Worm (Caenorhabditis elegans) whole organism, young adult: ENCODE results near the gene T21B10.4.

Experiments
- B0336.3 ChIP-seq: fragments of 200-800 bp; sonication (Bioruptor generic); IDR thresholded peaks from 2 replicates; pipeline ENCODE4 v1.3.6; 2022; ENCODE audit warnings: missing genetic modification characterization, missing compliant biosample characterization
- D2030.7 ChIP-seq: fragments of 200-800 bp; sonication (Bioruptor generic); IDR thresholded peaks from 2 replicates; pipeline ENCODE4 v1.3.6; 2022; ENCODE audit warnings: missing genetic modification reagents, missing genetic modification characterization, missing compliant biosample characterization
- F10E7.11 ChIP-seq: sonication (generic microtip); optimal IDR thresholded peaks from 2 replicates; lab custom pipeline; 2017; ENCODE audit warnings: mild to moderate bottlenecking, missing genetic modification characterization, moderate library complexity, missing compliant biosample characterization
- F23B12.7 ChIP-seq: sonication (generic microtip); optimal IDR thresholded peaks from 2 replicates; lab custom pipeline; 2017; ENCODE audit warnings: missing genetic modification characterization, mild to moderate bottlenecking, missing compliant biosample characterization, antibody characterized with exemption, moderate library complexity; ENCODE audit not compliant: insufficient read depth
- F33H1.4 ChIP-seq: fragments of 200-800 bp; sonication (Bioruptor generic); IDR thresholded peaks from 2 replicates; pipeline ENCODE4 v1.3.6; 2022; ENCODE audit warnings: missing genetic modification reagents, missing genetic modification characterization, missing compliant biosample characterization
- F39B2.1 ChIP-seq: fragments of 200-800 bp; sonication (Bioruptor generic); IDR thresholded peaks from 2 replicates; pipeline ENCODE4 v1.3.6; 2022; ENCODE audit warnings: missing genetic modification reagents, missing genetic modification characterization, missing compliant biosample characterization
- K11D2.4 ChIP-seq: fragments of 200-800 bp; sonication (Bioruptor generic); IDR thresholded peaks from 2 replicates; pipeline ENCODE4 v1.3.6; 2022; ENCODE audit warnings: missing genetic modification reagents, missing genetic modification characterization, missing compliant biosample characterization
- Y53F4B.3 ChIP-seq: fragments of 200-800 bp; sonication (Bioruptor generic); IDR thresholded peaks from 2 replicates; pipeline ENCODE4 v1.3.6; 2022; ENCODE audit warnings: missing genetic modification reagents, missing genetic modification characterization, missing compliant biosample characterization
- Y79H2A.3 ChIP-seq: fragments of 200-800 bp; sonication (Bioruptor generic); conservative IDR thresholded peaks from 2 replicates; pipeline ENCODE4 v1.3.6; 2022; ENCODE audit warnings: missing genetic modification reagents, missing genetic modification characterization, missing compliant biosample characterization
- athp-1 ChIP-seq: sonication (generic microtip); optimal IDR thresholded peaks from 2 replicates; lab custom pipeline; 2017; ENCODE audit warnings: mild to moderate bottlenecking, missing genetic modification characterization, missing compliant biosample characterization
- attf-3 ChIP-seq: fragments of 200-800 bp; sonication (Bioruptor generic); conservative IDR thresholded peaks from 2 replicates; pipeline ENCODE4 v1.3.6; 2022; ENCODE audit warnings: missing genetic modification reagents, missing genetic modification characterization, missing compliant biosample characterization
- attf-5 ChIP-seq: fragments of 200-800 bp; sonication (Bioruptor generic); optimal IDR thresholded peaks from 2 replicates; lab custom pipeline; 2018; ENCODE audit warnings: mild to moderate bottlenecking, missing genetic modification characterization, missing compliant biosample characterization
- bed-1 ChIP-seq: fragments of 200-800 bp; sonication (Bioruptor generic); IDR thresholded peaks from 2 replicates; pipeline ENCODE4 v1.3.6; 2022; ENCODE audit warnings: missing genetic modification reagents, missing genetic modification characterization, missing compliant biosample characterization
- cebp-1 ChIP-seq, 2 experiments: fragments of 200-800 bp in 1 of 2; sonication (Bioruptor generic) in 1 of 2; sonication (generic microtip) in 1 of 2; IDR thresholded peaks in 1 of 2; optimal IDR thresholded peaks in 1 of 2; 2 replicates each; pipeline versions ENCODE4 v1.3.6 to Lab custom; 2017 to 2022; ENCODE audit warnings: missing compliant biosample characterization in 2 of 2, missing genetic modification characterization in 2 of 2, mild to moderate bottlenecking in 1 of 2, missing genetic modification reagents in 1 of 2, moderate library complexity in 1 of 2
- cebp-2 ChIP-seq: fragments of 200-800 bp; sonication (Bioruptor generic); IDR thresholded peaks from 2 replicates; pipeline ENCODE4 v1.3.6; 2022; ENCODE audit warnings: missing genetic modification characterization, missing compliant biosample characterization
- ceh-100 ChIP-seq: fragments of 200-800 bp; sonication (Bioruptor generic); IDR thresholded peaks from 2 replicates; pipeline ENCODE4 v1.3.6; 2022; ENCODE audit warnings: missing genetic modification reagents, missing genetic modification characterization, missing compliant biosample characterization
- ceh-79 ChIP-seq: sonication (generic microtip); optimal IDR thresholded peaks from 2 replicates; lab custom pipeline; 2017; ENCODE audit warnings: mild to moderate bottlenecking, missing genetic modification characterization, missing compliant biosample characterization
- dox-1 ChIP-seq: fragments of 200-800 bp; sonication (Bioruptor generic); IDR thresholded peaks from 2 replicates; pipeline ENCODE4 v1.3.6; 2022; ENCODE audit warnings: missing genetic modification reagents, missing genetic modification characterization, missing compliant biosample characterization
- efl-1 ChIP-seq: fragments of 150-350 bp; optimal IDR thresholded peaks from 2 replicates; lab custom pipeline; 2014; ENCODE audit warnings: missing biosample characterization, missing genetic modification reagents, missing genetic modification characterization
- ets-4 ChIP-seq: fragments of 200-800 bp; sonication (Bioruptor generic); optimal IDR thresholded peaks from 2 replicates; lab custom pipeline; 2018; ENCODE audit warnings: mild to moderate bottlenecking, missing genetic modification characterization, missing compliant biosample characterization
- hlh-26 ChIP-seq: fragments of 200-800 bp; sonication (Bioruptor generic); conservative IDR thresholded peaks from 2 replicates; pipeline ENCODE4 v1.3.6; 2022; ENCODE audit warnings: missing genetic modification reagents, missing genetic modification characterization, missing compliant biosample characterization
- hmg-1.2 ChIP-seq: fragments of 200-800 bp; sonication (Bioruptor generic); IDR thresholded peaks from 2 replicates; pipeline ENCODE4 v1.3.6; 2022; ENCODE audit warnings: missing genetic modification reagents, missing genetic modification characterization, missing compliant biosample characterization
- let-607 ChIP-seq, 2 experiments: fragments of 200-800 bp in 1 of 2; sonication (Bioruptor generic) in 1 of 2; sonication (generic microtip) in 1 of 2; optimal IDR thresholded peaks; 2 replicates each; lab custom pipeline; 2016 to 2018; ENCODE audit warnings: mild to moderate bottlenecking in 2 of 2, missing compliant biosample characterization in 2 of 2, missing genetic modification characterization in 2 of 2, moderate library complexity in 2 of 2, missing genotype in 1 of 2
- lin-35 ChIP-seq, 3 experiments: fragments of 150-350 bp in 2 of 3; sonication (generic microtip) in 1 of 3; optimal IDR thresholded peaks; 2 replicates each; lab custom pipeline; 2014 to 2018; ENCODE audit warnings: missing biosample characterization in 3 of 3, missing genetic modification characterization in 3 of 3, missing genetic modification reagents in 3 of 3
- lin-40 ChIP-seq: sonication (generic microtip); optimal IDR thresholded peaks from 2 replicates; lab custom pipeline; 2016; ENCODE audit warnings: missing genetic modification characterization, mild to moderate bottlenecking, missing compliant biosample characterization, missing genotype, missing genetic modification reagents
- lin-54 ChIP-seq: fragments of 200-800 bp; sonication (Bioruptor generic); optimal IDR thresholded peaks from 2 replicates; lab custom pipeline; 2018; ENCODE audit warnings: mild to moderate bottlenecking, missing genetic modification characterization, missing compliant biosample characterization
- lsl-1 ChIP-seq: fragments of 200-800 bp; sonication (Bioruptor generic); optimal IDR thresholded peaks from 2 replicates; lab custom pipeline; 2018; ENCODE audit warnings: mild to moderate bottlenecking, missing genetic modification characterization, moderate library complexity, missing compliant biosample characterization
- madf-3 ChIP-seq: fragments of 200-800 bp; sonication (Bioruptor generic); IDR thresholded peaks from 2 replicates; pipeline ENCODE4 v1.3.6; 2022; ENCODE audit warnings: missing genetic modification reagents, missing genetic modification characterization, missing compliant biosample characterization
- mcd-1 ChIP-seq: fragments of 200-800 bp; sonication (Bioruptor generic); IDR thresholded peaks from 2 replicates; pipeline ENCODE4 v1.3.6; 2022; ENCODE audit warnings: missing genetic modification reagents, missing genetic modification characterization, missing compliant biosample characterization
- mxl-1 ChIP-seq: sonication (generic microtip); optimal IDR thresholded peaks from 2 replicates; lab custom pipeline; 2016; ENCODE audit warnings: missing genetic modification characterization, missing compliant biosample characterization
- nhr-27 ChIP-seq: fragments of 200-800 bp; sonication (Bioruptor generic); optimal IDR thresholded peaks from 2 replicates; lab custom pipeline; 2018; ENCODE audit warnings: mild to moderate bottlenecking, missing genetic modification characterization, moderate library complexity, missing compliant biosample characterization
- nhr-80 ChIP-seq: sonication (generic microtip); optimal IDR thresholded peaks from 2 replicates; lab custom pipeline; 2016; ENCODE audit warnings: missing genetic modification characterization, missing compliant biosample characterization
- pbrm-1 ChIP-seq: fragments of 200-800 bp; sonication (Bioruptor generic); IDR thresholded peaks from 2 replicates; pipeline ENCODE4 v1.3.6; 2022; ENCODE audit warnings: missing genetic modification reagents, missing genetic modification characterization, missing compliant biosample characterization
- pha-4 ChIP-seq: fragments of 150-350 bp; sonication (generic microtip); optimal IDR thresholded peaks from 2 replicates; lab custom pipeline; 2014; ENCODE audit warnings: missing biosample characterization, missing genetic modification reagents, missing genetic modification characterization
- repo-1 ChIP-seq: sonication (generic microtip); optimal IDR thresholded peaks from 2 replicates; lab custom pipeline; 2017; ENCODE audit warnings: mild to moderate bottlenecking, missing genetic modification characterization, missing compliant biosample characterization
- snpc-1.1 ChIP-seq: sonication (generic microtip); optimal IDR thresholded peaks from 2 replicates; lab custom pipeline; 2017; ENCODE audit warnings: missing genetic modification characterization, mild to moderate bottlenecking, missing compliant biosample characterization, antibody characterized with exemption, moderate library complexity, missing genotype, missing genetic modification reagents; ENCODE audit not compliant: insufficient read depth
- snpc-1.3 ChIP-seq: sonication (generic microtip); optimal IDR thresholded peaks from 2 replicates; lab custom pipeline; 2017; ENCODE audit warnings: missing genetic modification characterization, mild to moderate bottlenecking, missing compliant biosample characterization, antibody characterized with exemption, moderate library complexity, missing genotype, missing genetic modification reagents; ENCODE audit not compliant: insufficient read depth
- snpc-3.4 ChIP-seq: sonication (generic microtip); optimal IDR thresholded peaks from 2 replicates; lab custom pipeline; 2017; ENCODE audit warnings: missing genetic modification characterization, mild to moderate bottlenecking, missing compliant biosample characterization, antibody characterized with exemption, moderate library complexity, missing genotype, missing genetic modification reagents
- tbp1 ChIP-seq: fragments of 200-800 bp; sonication (Bioruptor generic); optimal IDR thresholded peaks from 2 replicates; lab custom pipeline; 2018; ENCODE audit warnings: mild to moderate bottlenecking, missing genetic modification characterization, missing compliant biosample characterization
- xnd-1 ChIP-seq: sonication (generic microtip); optimal IDR thresholded peaks from 2 replicates; lab custom pipeline; 2016; ENCODE audit warnings: missing genotype, missing genetic modification reagents, missing genetic modification characterization, missing compliant biosample characterization
- zfh-2 ChIP-seq: fragments of 200-800 bp; sonication (Bioruptor generic); conservative IDR thresholded peaks from 2 replicates; pipeline ENCODE4 v1.3.6; 2022; ENCODE audit warnings: missing genetic modification reagents, missing genetic modification characterization, missing compliant biosample characterization
- ztf-18 ChIP-seq: sonication (generic microtip); optimal IDR thresholded peaks from 2 replicates; lab custom pipeline; 2016; ENCODE audit warnings: missing genotype, mild to moderate bottlenecking, missing genetic modification characterization, missing compliant biosample characterization
- ztf-28 ChIP-seq: fragments of 200-800 bp; sonication (Bioruptor generic); IDR thresholded peaks from 2 replicates; pipeline ENCODE4 v1.3.6; 2022; ENCODE audit warnings: missing genetic modification reagents, missing genetic modification characterization, missing compliant biosample characterization

Gene T21B10.4

ce11 chrII:8964835-8965234 lies 24.1 kb downstream of the T21B10.4 start, which contains the start of the genes ndub-3 and C18E9.2 (continued):
- TF ChIP-seq attf-5 (GFP tag; lab: Kevin White, UChicago), result peak; percentile 58
- TF ChIP-seq Y53F4B.3, result no peak
- TF ChIP-seq zfh-2, result no peak
- peak; percentile 52; the same call in 1 of the 2 replicates for TF ChIP-seq dox-1 (GFP tag; lab: Robert Waterston, UW)
- TF ChIP-seq F33H1.4 (GFP tag; lab: Robert Waterston, UW), result no peak
- no peak for TF ChIP-seq hmg-1.2
- no peak for TF ChIP-seq lin-54 (GFP tag; lab: Kevin White, UChicago)
- TF ChIP-seq hlh-26, result no peak
- TF ChIP-seq ceh-79, result no peak
- no peak for TF ChIP-seq cebp-1 (GFP tag; IDR thresholded peaks at IDR 0.05; lab: Robert Waterston, UW)
- TF ChIP-seq cebp-1 (tag; optimal IDR thresholded peaks at IDR 0.05; lab: Kevin White, UChicago), result peak; percentile 37

DNA sequence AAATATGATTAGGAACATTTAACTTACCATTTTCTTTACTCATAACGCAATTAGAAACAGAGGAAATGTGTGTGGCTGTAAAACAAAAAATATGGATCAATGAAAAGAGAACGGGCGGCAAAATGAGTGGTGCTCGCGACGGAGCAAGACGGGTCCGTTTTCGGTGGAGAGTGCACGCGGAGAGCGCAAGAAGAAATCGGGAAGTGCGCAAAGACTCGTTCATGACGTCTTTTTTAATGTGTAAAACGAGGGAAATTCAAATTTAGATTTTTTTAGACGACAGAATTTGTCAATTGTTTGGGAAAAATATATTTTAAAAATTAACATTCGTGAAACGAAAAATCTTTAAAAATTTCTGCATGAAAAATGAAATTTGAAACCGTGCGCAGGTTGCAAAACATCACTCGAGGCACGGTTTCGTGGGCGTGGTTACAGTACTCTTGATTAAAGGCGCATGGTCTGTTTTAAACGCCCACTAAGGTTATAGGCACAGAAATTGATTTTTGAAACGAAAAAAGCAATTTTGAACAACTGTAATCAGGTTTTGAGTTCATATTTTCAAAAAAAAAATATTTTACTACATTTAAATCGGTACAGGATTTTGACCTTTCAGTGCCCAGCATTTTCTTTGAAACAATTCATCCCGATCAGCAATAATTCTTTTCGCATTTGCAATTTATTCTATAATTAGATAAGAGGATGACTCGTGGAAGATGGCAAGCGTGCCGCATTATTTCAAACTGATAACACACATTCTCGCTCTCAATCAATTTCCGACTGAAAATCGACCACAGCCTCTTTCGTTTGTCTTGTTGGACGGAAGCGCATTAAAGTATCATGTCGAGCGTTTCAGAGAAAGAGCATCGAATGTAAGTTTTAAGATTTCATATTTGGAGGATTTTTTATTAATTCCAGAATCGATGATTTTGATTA lies 28.8 kb downstream of the T21B10.4 start, which contains the start of the genes szy-20 and C18E9.5:
TSS of gene szy-20 (minus strand) at position 83 of the 933 bp plus-strand sequence.
TSS of gene C18E9.5 (plus strand) at position 730 of the 933 bp plus-strand sequence.
- TF ChIP-seq snpc-1.3 (tag; lab: Kevin White, UChicago) (peak; percentile 61), mcd-1 (GFP tag; lab: Robert Waterston, UW) (peak; percentile 81), lin-35 (GFP tag; optimal IDR thresholded peaks at IDR 0.05; lab: Kevin White, UChicago) (peak; percentile 28 to 96 (median 73)), Y79H2A.3 (no peak), athp-1 (peak; percentile 41), pha-4 (tag; lab: Kevin White, UChicago) (no peak), D2030.7 (peak; percentile 73), let-607 (tag; optimal IDR thresholded peaks at IDR 0.05; lab: Kevin White, UChicago) (peak in 1 of 2 experiments; percentile 23), snpc-1.1 (tag; lab: Kevin White, UChicago) (peak; percentile 26), F10E7.11 (tag; lab: Kevin White, UChicago) (no peak), B0336.3 (0 out of 2 replicates have a peak, but pooled peaks have one; percentile 38), xnd-1 (tag; lab: Kevin White, UChicago) (peak; percentile 84), pbrm-1 (GFP tag; lab: Robert Waterston, UW) (0 out of 2 replicates have a peak, but pooled peaks have one; percentile 53), F39B2.1 (GFP tag; lab: Robert Waterston, UW) (no peak), snpc-3.4 (peak; percentile 40), ztf-28 (GFP tag; lab: Robert Waterston, UW) (peak; percentile 33; the same call in 1 of the 2 replicates), repo-1 (tag; lab: Kevin White, UChicago) (peak; percentile 23), K11D2.4 (peak; percentile 64; the same call in 1 of the 2 replicates), nhr-80 (tag; lab: Kevin White, UChicago) (peak; percentile 72), hmg-1.2 (peak; percentile 47), nhr-27 (tag; lab: Kevin White, UChicago) (no peak), ets-4 (GFP tag; lab: Kevin White, UChicago) (no peak), lsl-1 (GFP tag; lab: Kevin White, UChicago) (peak; percentile 96), cebp-2 (GFP tag; lab: Robert Waterston, UW) (no peak), tbp1 (GFP tag; lab: Kevin White, UChicago) (peak; percentile 10), ztf-18 (tag; lab: Kevin White, UChicago) (peak; percentile 93), mxl-1 (tag; lab: Kevin White, UChicago) (no peak), dox-1 (GFP tag; lab: Robert Waterston, UW) (peak; percentile 71), F23B12.7 (tag; lab: Kevin White, UChicago) (no peak), madf-3 (GFP tag; lab: Robert Waterston, UW) (0 out of 2 replicates have a peak, but pooled peaks have one; percentile 56), bed-1 (GFP tag; lab: Robert Waterston, UW) (no peak), ceh-100 (GFP tag; lab: Robert Waterston, UW) (peak; percentile 51), lin-54 (GFP tag; lab: Kevin White, UChicago) (peak; percentile 93), attf-3 (peak; percentile 75), lin-40 (peak; percentile 71), efl-1 (GFP tag; lab: Kevin White, UChicago) (peak; percentile 62)
